Fruit fly (Drosophila melanogaster) whole organism, wandering third instar larva: ENCODE measurements around the gene CG43155.

ENCODE experiments used
- CG32264 ChIP-seq: fragments of 200-800 bp; sonication (Bioruptor generic); optimal IDR thresholded peaks from 2 replicates; lab custom pipeline; 2016; ENCODE audit warnings: missing biosample characterization, missing genetic modification characterization
- CG9705 ChIP-seq: fragments of 200-800 bp; sonication (Bioruptor generic); optimal IDR thresholded peaks from 2 replicates; lab custom pipeline; 2018; ENCODE audit warnings: missing biosample characterization, mild to moderate bottlenecking, missing genetic modification characterization
- CrebA ChIP-seq: fragments of 200-800 bp; sonication (Bioruptor generic); optimal IDR thresholded peaks from 2 replicates; lab custom pipeline; 2016; ENCODE audit warnings: missing biosample characterization, mild to moderate bottlenecking, missing genetic modification characterization, borderline replicate concordance
- Dfd ChIP-seq: fragments of >200 bp; optimal IDR thresholded peaks from 2 replicates; lab custom pipeline; 2017; ENCODE audit warnings: missing biosample characterization, missing genetic modification characterization
- Dif ChIP-seq: fragments of 200-275, 200-300 bp; sonication (Bioruptor generic); optimal IDR thresholded peaks from 2 replicates; lab custom pipeline; 2018; ENCODE audit warnings: missing biosample characterization, missing genetic modification characterization; ENCODE audit not compliant: partially characterized antibody
- GATAd ChIP-seq: sonication (Bioruptor generic); optimal IDR thresholded peaks from 2 replicates; lab custom pipeline; 2016; ENCODE audit warnings: missing biosample characterization, missing genetic modification characterization
- HLH106 ChIP-seq: fragments of 200-800 bp; optimal IDR thresholded peaks from 3 replicates; lab custom pipeline; 2019; ENCODE audit warnings: missing biosample characterization, mild to moderate bottlenecking, missing genetic modification characterization, moderate library complexity
- Hnf4 ChIP-seq: fragments of 200-800 bp; sonication (Bioruptor generic); optimal IDR thresholded peaks from 2 replicates; lab custom pipeline; 2016; ENCODE audit warnings: missing biosample characterization, mild to moderate bottlenecking, missing genetic modification characterization
- Hr78 ChIP-seq: fragments of >200 bp; optimal IDR thresholded peaks from 2 replicates; lab custom pipeline; 2017; ENCODE audit warnings: missing biosample characterization, missing genetic modification characterization
- Hr83 ChIP-seq: fragments of 200-300 bp; sonication (Bioruptor generic); optimal IDR thresholded peaks from 2 replicates; lab custom pipeline; 2016; ENCODE audit warnings: missing biosample characterization, mild to moderate bottlenecking, missing genetic modification characterization, moderate library complexity; ENCODE audit not compliant: poor library complexity, severe bottlenecking
- Jra ChIP-seq: sonication (Bioruptor generic); optimal IDR thresholded peaks from 2 replicates; lab custom pipeline; 2016; ENCODE audit warnings: missing biosample characterization, missing genetic modification characterization
- Mio ChIP-seq: sonication (Bioruptor generic); optimal IDR thresholded peaks from 2 replicates; lab custom pipeline; 2016; ENCODE audit warnings: missing biosample characterization, missing genetic modification characterization
- Myc ChIP-seq: fragments of >200 bp; optimal IDR thresholded peaks from 2 replicates; lab custom pipeline; 2017
- N ChIP-seq: fragments of >200 bp; optimal IDR thresholded peaks from 2 replicates; lab custom pipeline; 2018; ENCODE audit warnings: missing biosample characterization, missing external identifiers, missing genetic modification characterization
- OdsH ChIP-seq: fragments of 200-800 bp; sonication (Bioruptor generic); optimal IDR thresholded peaks from 2 replicates; lab custom pipeline; 2016; ENCODE audit warnings: missing biosample characterization, mild to moderate bottlenecking, missing genetic modification characterization
- Rel ChIP-seq, 2 experiments: fragments of 200-800 bp; sonication (Bioruptor generic) in 1 of 2; optimal IDR thresholded peaks; 2 replicates in 1 of 2; 3 replicates in 1 of 2; lab custom pipeline; 2016 to 2019; ENCODE audit warnings: mild to moderate bottlenecking in 2 of 2, missing biosample characterization in 2 of 2, missing genetic modification characterization in 2 of 2, moderate library complexity in 1 of 2
- Sp1 ChIP-seq: fragments of 200-800 bp; sonication (Bioruptor generic); optimal IDR thresholded peaks from 3 replicates; lab custom pipeline; 2019; ENCODE audit warnings: missing biosample characterization, mild to moderate bottlenecking, missing genetic modification characterization, moderate library complexity
- Vsx2 ChIP-seq: fragments of 200-300, 225-300 bp; sonication (Bioruptor generic); optimal IDR thresholded peaks from 2 replicates; lab custom pipeline; 2018; ENCODE audit warnings: missing biosample characterization, missing genetic modification characterization; ENCODE audit not compliant: partially characterized antibody
- br ChIP-seq: fragments of 200-800 bp; sonication (Bioruptor generic); optimal IDR thresholded peaks from 2 replicates; lab custom pipeline; 2016; ENCODE audit warnings: missing biosample characterization, missing genetic modification characterization
- brk ChIP-seq: fragments of 200-800 bp; sonication (Bioruptor generic); optimal IDR thresholded peaks from 2 replicates; lab custom pipeline; 2016; ENCODE audit warnings: missing biosample characterization, mild to moderate bottlenecking, missing genetic modification characterization
- dl ChIP-seq, 2 experiments: fragments of 175-275, 200-275 bp in 1 of 2; fragments of 200-275 bp in 1 of 2; sonication (Bioruptor generic); optimal IDR thresholded peaks; lab custom pipeline; 2018; ENCODE audit warnings: mild to moderate bottlenecking in 2 of 2, missing biosample characterization in 2 of 2, missing genetic modification characterization in 2 of 2, moderate library complexity in 2 of 2; ENCODE audit not compliant: partially characterized antibody in 2 of 2, insufficient read depth in 1 of 2
- dmrt93B ChIP-seq: fragments of 200-800 bp; sonication (Bioruptor generic); optimal IDR thresholded peaks from 2 replicates; lab custom pipeline; 2018; ENCODE audit warnings: missing biosample characterization, mild to moderate bottlenecking, missing genetic modification characterization
- dsf ChIP-seq: sonication (Bioruptor generic); optimal IDR thresholded peaks from 2 replicates; lab custom pipeline; 2016; ENCODE audit warnings: missing biosample characterization, missing genetic modification characterization, borderline replicate concordance
- ey ChIP-seq: fragments of 200-800 bp; sonication (Bioruptor generic); optimal IDR thresholded peaks from 2 replicates; lab custom pipeline; 2016; ENCODE audit warnings: missing biosample characterization, missing genetic modification characterization
- foxo ChIP-seq, 2 experiments: fragments of 200-800 bp; sonication (Bioruptor generic); optimal IDR thresholded peaks; 2 replicates in 1 of 2; 3 replicates in 1 of 2; lab custom pipeline; 2016 to 2017; ENCODE audit warnings: missing biosample characterization in 2 of 2, missing genetic modification characterization in 2 of 2
- fru ChIP-seq: fragments of 200-800 bp; sonication (Bioruptor generic); optimal IDR thresholded peaks from 3 replicates; lab custom pipeline; 2016; ENCODE audit warnings: missing biosample characterization, mild to moderate bottlenecking, missing genetic modification characterization
- h ChIP-seq: fragments of 200-800 bp; sonication (Bioruptor generic); optimal IDR thresholded peaks from 3 replicates; lab custom pipeline; 2016; ENCODE audit warnings: missing biosample characterization, mild to moderate bottlenecking, missing genetic modification characterization
- jim ChIP-seq: fragments of 175-275, 200-325 bp; sonication (Bioruptor generic); optimal IDR thresholded peaks from 2 replicates; lab custom pipeline; 2016; ENCODE audit warnings: missing biosample characterization, mild to moderate bottlenecking, missing genetic modification characterization
- lola ChIP-seq: fragments of >200 bp; optimal IDR thresholded peaks from 2 replicates; lab custom pipeline; 2017; ENCODE audit warnings: missing biosample characterization, missing genetic modification characterization
- pan ChIP-seq: fragments of >200 bp; optimal IDR thresholded peaks from 2 replicates; lab custom pipeline; 2017
- psq ChIP-seq: fragments of 200-800 bp; sonication (Bioruptor generic); optimal IDR thresholded peaks from 3 replicates; lab custom pipeline; 2017; ENCODE audit warnings: missing biosample characterization, mild to moderate bottlenecking, missing genetic modification characterization, moderate library complexity
- rgr ChIP-seq: fragments of 200-800 bp; sonication (Bioruptor generic); optimal IDR thresholded peaks from 3 replicates; lab custom pipeline; 2016; ENCODE audit warnings: missing biosample characterization, mild to moderate bottlenecking, missing genetic modification characterization
- sage ChIP-seq: fragments of 200-800 bp; sonication (Bioruptor generic); optimal IDR thresholded peaks from 2 replicates; lab custom pipeline; 2016; ENCODE audit warnings: missing biosample characterization, mild to moderate bottlenecking, missing genetic modification characterization
- sv ChIP-seq: fragments of 200-800 bp; sonication (Bioruptor generic); optimal IDR thresholded peaks from 3 replicates; lab custom pipeline; 2016; ENCODE audit warnings: missing biosample characterization, missing genetic modification characterization
- tai ChIP-seq: sonication (Bioruptor generic); optimal IDR thresholded peaks from 2 replicates; lab custom pipeline; 2016; ENCODE audit warnings: missing biosample characterization, missing genetic modification characterization
- usp ChIP-seq: fragments of >200 bp; optimal IDR thresholded peaks from 2 replicates; lab custom pipeline; 2017; ENCODE audit warnings: missing biosample characterization, missing genetic modification characterization
- woc ChIP-seq: sonication (Bioruptor generic); optimal IDR thresholded peaks from 2 replicates; lab custom pipeline; 2016; ENCODE audit warnings: missing biosample characterization, mild to moderate bottlenecking, missing genetic modification characterization

Gene CG43155

dm6 chrX:11494731-11495277 is 35.2 kb downstream of the CG43155 start:
- TF ChIP-seq dmrt93B (GFP tag; lab: Kevin White, UChicago) (peak; percentile 88), psq (GFP tag; lab: Kevin White, UChicago) (peak; percentile 93), CG9705 (peak; percentile 82), foxo (GFP tag; optimal IDR thresholded peaks at IDR 0.05; lab: Kevin White, UChicago) (peak; percentile 62 to 94), Myc (lab: Kevin White, UChicago) (no peak), Dif (GFP tag; lab: Kevin White, UChicago) (no peak), Sp1 (GFP tag; lab: Kevin White, UChicago) (peak; percentile 91), brk (GFP tag; lab: Kevin White, UChicago) (peak; percentile 46), tai (GFP tag; lab: Kevin White, UChicago) (peak; percentile 62), rgr (GFP tag; lab: Kevin White, UChicago) (peak; percentile 85), sv (GFP tag; lab: Kevin White, UChicago) (peak; percentile 54), Hnf4 (GFP tag; lab: Kevin White, UChicago) (peak; percentile 84), Vsx2 (no peak), HLH106 (tag; lab: Kevin White, UChicago) (peak; percentile 92), Dfd (GFP tag; lab: Kevin White, UChicago) (no peak), h (GFP tag; lab: Kevin White, UChicago) (peak; percentile 92), dl (GFP tag; optimal IDR thresholded peaks at IDR 0.05; lab: Kevin White, UChicago; ENCODE audit: insufficient read depth in 1 of 2, partially characterized antibody in 2 of 2) (no peak), OdsH (peak; percentile 90), CrebA (GFP tag; lab: Kevin White, UChicago) (peak; percentile 22), br (peak; percentile 87), CG32264 (GFP tag; lab: Kevin White, UChicago) (peak; percentile 77), fru (GFP tag; lab: Kevin White, UChicago) (peak; percentile 95), lola (GFP tag; lab: Kevin White, UChicago) (no peak), N (GFP tag; lab: Kevin White, UChicago) (no peak), dsf (GFP tag; lab: Kevin White, UChicago) (peak; percentile 44), ey (peak; percentile 93), pan (lab: Kevin White, UChicago) (no peak), sage (peak; percentile 70), Mio (GFP tag; lab: Kevin White, UChicago) (peak; percentile 22), woc (GFP tag; lab: Kevin White, UChicago) (peak; percentile 95), GATAd (GFP tag; lab: Kevin White, UChicago) (peak; percentile 40), Jra (GFP tag; lab: Kevin White, UChicago) (peak; percentile 57), jim (GFP tag; lab: Kevin White, UChicago) (no peak), Rel (GFP tag; optimal IDR thresholded peaks at IDR 0.05; lab: Kevin White, UChicago) (peak; percentile 28), Rel (tag; optimal IDR thresholded peaks at IDR 0.05; lab: Kevin White, UChicago) (peak; percentile 55)

- TF ChIP-seq rgr (GFP tag; lab: Kevin White, UChicago) (peak; percentile 18), CrebA (GFP tag; lab: Kevin White, UChicago) (peak; percentile 7), Jra (GFP tag; lab: Kevin White, UChicago) (no peak), Rel (GFP tag; optimal IDR thresholded peaks at IDR 0.05; lab: Kevin White, UChicago) (peak; percentile 43), Rel (tag; optimal IDR thresholded peaks at IDR 0.05; lab: Kevin White, UChicago) (peak; percentile 95), sage (peak; percentile 13), N (GFP tag; lab: Kevin White, UChicago) (no peak)
These were observed 35.9 kb downstream of the CG43155 start for dm6 chrX:11495474-11495873.

dm6 chrX:11496257-11496656 is 36.7 kb downstream of the CG43155 start:
- TF ChIP-seq Hr83 = no peak
- TF ChIP-seq h (GFP tag; lab: Kevin White, UChicago) = no peak
- TF ChIP-seq CG32264 (GFP tag; lab: Kevin White, UChicago) = no peak
- no peak for TF ChIP-seq pan (lab: Kevin White, UChicago)
- TF ChIP-seq Sp1 (GFP tag; lab: Kevin White, UChicago) = no peak
- peak; percentile 76 for TF ChIP-seq psq (GFP tag; lab: Kevin White, UChicago)
- TF ChIP-seq CG9705 = no peak
- no peak for TF ChIP-seq tai (GFP tag; lab: Kevin White, UChicago)
- no peak for TF ChIP-seq HLH106 (tag; lab: Kevin White, UChicago)
- TF ChIP-seq Rel (GFP tag; optimal IDR thresholded peaks at IDR 0.05; lab: Kevin White, UChicago) = no peak
- peak; percentile 75 for TF ChIP-seq Rel (tag; optimal IDR thresholded peaks at IDR 0.05; lab: Kevin White, UChicago)
- no peak for TF ChIP-seq jim (GFP tag; lab: Kevin White, UChicago)
- no peak for TF ChIP-seq Dfd (GFP tag; lab: Kevin White, UChicago)
- no peak for TF ChIP-seq dl (GFP tag; optimal IDR thresholded peaks at IDR 0.05; lab: Kevin White, UChicago; ENCODE audit: insufficient read depth in 1 of 2, partially characterized antibody in 2 of 2)
- TF ChIP-seq N (GFP tag; lab: Kevin White, UChicago) = no peak
- no peak for TF ChIP-seq GATAd (GFP tag; lab: Kevin White, UChicago)
- no peak for TF ChIP-seq Hnf4 (GFP tag; lab: Kevin White, UChicago)
- peak; percentile 44 for TF ChIP-seq CrebA (GFP tag; lab: Kevin White, UChicago)
- TF ChIP-seq Jra (GFP tag; lab: Kevin White, UChicago) = no peak
- TF ChIP-seq lola (GFP tag; lab: Kevin White, UChicago) = no peak
- no peak for TF ChIP-seq br
- TF ChIP-seq Vsx2 = no peak
- TF ChIP-seq sage = peak; percentile 14
- no peak for TF ChIP-seq fru (GFP tag; lab: Kevin White, UChicago)
- TF ChIP-seq Hr78 (GFP tag; lab: Kevin White, UChicago) = no peak
- TF ChIP-seq usp = no peak
- TF ChIP-seq foxo (GFP tag; optimal IDR thresholded peaks at IDR 0.05; lab: Kevin White, UChicago) = no peak
- no peak for TF ChIP-seq Dif (GFP tag; lab: Kevin White, UChicago)
- no peak for TF ChIP-seq Mio (GFP tag; lab: Kevin White, UChicago)
- no peak for TF ChIP-seq sv (GFP tag; lab: Kevin White, UChicago)
- TF ChIP-seq, all 38 proteins: peak for 4
